Fruit fly (Drosophila melanogaster) whole organism, larva: ENCODE measurements around the gene Pak.

Source experiments
- noc ChIP-seq: fragments of 200-800 bp; sonication (Bioruptor generic); optimal IDR thresholded peaks from 3 replicates; lab custom pipeline; 2019; ENCODE audit warnings: missing biosample characterization, mild to moderate bottlenecking, missing genetic modification characterization, moderate library complexity

Gene Pak

dm6 chr3R:6405239-6405638, 54.5 kb downstream of the Pak start:
- TF ChIP-seq noc = no peak

dm6 chr3R:6405674-6406565, 55.2 kb downstream of the Pak start, which contains the start of gene Dmtn:
TSS of gene Dmtn (minus strand) at chr3R:6405895.
- peak; percentile 20 for TF ChIP-seq noc

DNA sequence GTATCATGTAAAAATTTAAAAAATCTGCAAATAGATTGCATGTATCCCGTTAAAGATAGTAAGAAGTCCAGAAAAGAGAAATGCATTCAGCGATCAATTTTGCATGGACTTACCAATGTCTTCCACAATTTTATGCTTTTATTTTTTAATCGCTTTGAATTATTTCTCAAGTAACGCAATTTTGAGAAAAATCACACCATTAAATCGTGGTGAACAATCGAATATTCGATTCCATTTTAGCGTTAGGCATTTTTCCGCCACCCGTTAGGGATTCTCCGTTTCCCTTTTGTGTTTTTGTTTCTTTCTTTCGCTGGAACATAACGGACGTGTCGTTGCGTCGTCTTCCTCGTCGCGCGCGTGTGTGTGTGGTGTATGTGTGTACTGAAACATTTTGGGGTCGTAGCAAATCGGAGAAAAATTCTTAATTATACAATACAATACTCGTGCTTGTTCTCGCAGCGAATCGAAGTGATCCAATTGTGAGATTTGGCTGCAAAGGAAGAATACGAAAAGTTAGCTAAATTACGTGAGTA, 55.9 kb downstream of the Pak start, which contains the start of gene gpp:
TSS of gene gpp (plus strand) at position 290 of the 533 bp plus-strand sequence.
- no peak for TF ChIP-seq noc

DNA sequence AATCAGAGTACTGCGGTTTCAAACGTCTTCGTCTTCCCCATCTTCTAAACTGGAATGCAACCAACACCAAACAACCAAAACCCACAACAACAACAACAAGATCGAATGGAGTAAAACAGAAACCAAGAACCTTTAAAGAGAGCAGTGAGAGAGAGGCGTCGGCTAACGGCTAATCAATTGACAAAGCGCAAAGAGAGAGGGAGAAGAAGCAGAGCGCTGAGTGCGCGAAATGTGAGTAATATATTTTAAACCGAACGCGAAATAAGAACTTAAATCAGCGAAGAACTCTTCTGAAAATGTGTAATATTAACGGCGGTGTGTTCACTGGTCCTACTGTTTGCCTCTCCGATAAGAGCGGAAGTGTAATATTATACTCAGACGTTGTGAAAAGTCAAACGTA, 56.8 kb downstream of the Pak start:
- no peak for TF ChIP-seq noc

- no peak for TF ChIP-seq noc
Measured at dm6 chr3R:6408467-6408866, 57.8 kb downstream of the Pak start.

DNA sequence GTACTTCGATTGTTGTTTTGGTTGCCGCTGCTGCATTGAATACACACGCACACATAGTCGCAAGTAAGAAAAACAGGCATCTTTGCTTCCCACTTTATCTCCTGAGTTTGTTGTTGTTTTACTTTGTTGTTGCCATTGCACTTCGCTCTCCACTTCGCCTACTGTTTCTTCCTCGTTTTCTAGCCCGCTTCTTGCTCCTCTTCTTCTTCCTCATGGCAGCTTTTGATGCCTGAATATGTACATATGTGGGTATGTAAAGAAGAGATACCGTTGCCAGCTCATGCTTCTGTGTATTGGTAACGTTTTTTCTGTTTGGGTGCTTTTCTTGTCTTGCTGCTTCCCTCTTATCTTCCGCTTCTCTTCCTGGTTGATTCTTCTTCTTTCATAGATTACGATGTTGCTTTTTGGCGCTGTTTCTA, 58.5 kb downstream of the Pak start:
- TF ChIP-seq noc = no peak

DNA sequence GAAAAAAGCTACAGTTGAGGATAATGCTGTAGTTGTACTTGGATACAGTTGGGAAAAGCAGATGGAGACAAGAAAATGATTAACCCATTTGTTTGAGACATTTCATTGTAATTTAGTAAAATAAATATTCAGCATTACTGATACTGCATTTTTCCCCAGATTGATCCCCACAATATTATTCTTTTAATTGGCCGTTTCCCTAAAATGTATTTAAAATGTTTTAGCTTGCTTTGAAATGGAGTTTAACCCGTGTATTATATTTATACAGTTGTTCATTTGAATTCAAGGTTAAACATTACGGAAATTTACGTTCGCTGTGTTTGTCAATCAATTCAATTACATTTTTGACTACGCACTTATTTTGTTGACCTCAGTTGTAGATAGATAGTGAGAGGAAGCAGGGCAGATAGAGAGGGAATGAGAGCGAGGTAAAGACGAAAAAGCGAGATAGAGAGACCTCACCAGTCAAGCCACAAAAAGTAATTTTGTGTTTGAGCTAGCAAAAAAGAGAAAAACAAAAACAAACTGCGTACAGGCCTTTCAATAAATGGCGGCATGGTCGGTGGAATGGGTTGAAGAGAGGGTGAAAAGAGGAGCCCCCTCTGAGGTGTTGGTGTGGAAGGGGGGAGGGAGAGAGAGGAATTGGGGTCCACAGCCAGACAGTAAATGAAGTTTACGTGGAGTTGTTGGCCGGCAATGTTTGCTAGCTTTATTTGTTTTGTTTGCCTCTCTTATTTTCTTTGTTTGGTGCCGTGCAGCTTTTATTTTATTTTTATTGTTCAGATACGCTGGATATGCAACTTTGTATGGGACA, 59.9 kb downstream of the Pak start:
- peak; percentile 97 for TF ChIP-seq noc
